Worm (Caenorhabditis elegans): ENCODE results near the gene rps-8.

The rps-8 gene

DNA sequence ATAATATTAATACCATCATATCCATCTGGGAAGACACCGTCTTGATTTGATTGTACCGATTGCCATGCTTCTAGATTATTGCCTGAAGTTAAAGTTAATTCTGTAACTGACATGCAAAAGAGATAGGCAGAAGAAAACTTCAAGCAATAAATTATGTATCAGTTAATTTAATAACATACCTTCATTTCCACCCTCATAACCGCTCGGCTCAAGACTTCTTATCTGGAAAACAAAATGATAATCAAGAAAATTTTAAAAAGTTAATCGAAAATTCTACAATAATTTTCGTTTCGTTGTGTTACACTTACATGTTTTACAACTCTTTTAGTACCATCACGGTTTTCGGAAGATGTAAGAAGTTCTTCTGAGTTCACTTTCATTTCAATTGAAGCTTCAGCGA, 28.5 kb upstream of the rps-8 start:
- TF ChIP-seq pqm-1 (tag; optimal IDR thresholded peaks at IDR 0.05) = no peak
- no peak for TF ChIP-seq spr-3 (GFP tag; optimal IDR thresholded peaks at IDR 0.05)
- TF ChIP-seq unc-62 (GFP tag; optimal IDR thresholded peaks at IDR 0.05 in 1 of 2) = peak in 1 of 2 experiments; percentile 86
- no peak for TF ChIP-seq unc-62 (tag; optimal IDR thresholded peaks at IDR 0.05)
- no peak for TF ChIP-seq lsy-2 (tag; optimal IDR thresholded peaks at IDR 0.05)
- no peak for TF ChIP-seq ceh-82 (tag; optimal IDR thresholded peaks at IDR 0.05)

DNA sequence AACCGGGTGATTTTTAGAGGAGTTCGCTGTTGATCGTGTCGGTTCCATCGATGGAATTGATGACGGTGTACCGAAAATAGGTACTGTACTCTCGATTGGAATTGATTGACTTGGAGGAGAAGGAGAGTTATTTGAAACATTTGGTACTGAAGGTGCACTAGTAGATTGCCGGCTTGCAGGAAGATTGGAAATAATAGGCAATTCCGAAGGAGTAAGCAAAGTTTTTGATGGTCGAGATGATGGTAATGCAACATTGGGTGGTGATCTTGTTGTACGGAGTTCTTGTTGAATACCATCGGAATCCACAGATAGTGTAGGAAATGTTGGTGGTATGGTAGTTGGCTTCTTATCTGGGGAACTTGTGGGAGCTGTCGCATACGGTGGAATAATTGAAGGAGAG, 25.4 kb upstream of the rps-8 start:
- peak; percentile 96 for TF ChIP-seq aha-1 (tag)
- no peak for TF ChIP-seq nhr-42 (GFP tag; IDR thresholded peaks at IDR 0.05)

DNA sequence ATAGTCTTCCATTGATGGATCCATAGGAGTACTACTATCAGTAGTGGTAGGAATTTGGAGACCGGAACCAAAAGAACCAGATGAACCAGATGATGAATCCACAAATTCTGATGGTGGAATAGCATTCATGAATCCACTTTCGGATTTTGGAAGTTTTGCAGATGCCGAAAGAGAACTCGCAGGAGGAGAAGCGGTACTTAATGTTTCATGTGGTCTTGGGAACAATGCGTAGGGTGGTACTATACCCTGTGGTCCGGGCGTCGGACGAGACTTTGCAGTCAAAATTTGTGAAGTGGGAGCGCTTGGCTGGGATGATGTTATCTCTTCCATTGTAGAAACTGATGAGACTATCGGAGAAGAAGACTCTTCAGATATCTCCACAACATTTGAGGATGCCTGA, 24.4 kb upstream of the rps-8 start:
- TF ChIP-seq zag-1 (tag; optimal IDR thresholded peaks at IDR 0.05) (no peak), lin-15B (tag; optimal IDR thresholded peaks at IDR 0.05) (no peak), nhr-11 (tag; optimal IDR thresholded peaks at IDR 0.05) (no peak), tag-97 (GFP tag; IDR thresholded peaks at IDR 0.05) (no peak), aha-1 (tag) (peak; percentile 95), egl-43 (GFP tag; IDR thresholded peaks at IDR 0.05) (no peak), Y48G9A.11 (GFP tag; IDR thresholded peaks at IDR 0.05) (no peak), duxl-1 (tag; optimal IDR thresholded peaks at IDR 0.05; ENCODE audit: poor library complexity) (no peak), ztf-7 (tag; optimal IDR thresholded peaks at IDR 0.05) (no peak), unc-62 (GFP tag; optimal IDR thresholded peaks at IDR 0.05 in 1 of 2) (peak in 1 of 2 experiments; percentile 70), unc-62 (tag; optimal IDR thresholded peaks at IDR 0.05) (no peak)

DNA sequence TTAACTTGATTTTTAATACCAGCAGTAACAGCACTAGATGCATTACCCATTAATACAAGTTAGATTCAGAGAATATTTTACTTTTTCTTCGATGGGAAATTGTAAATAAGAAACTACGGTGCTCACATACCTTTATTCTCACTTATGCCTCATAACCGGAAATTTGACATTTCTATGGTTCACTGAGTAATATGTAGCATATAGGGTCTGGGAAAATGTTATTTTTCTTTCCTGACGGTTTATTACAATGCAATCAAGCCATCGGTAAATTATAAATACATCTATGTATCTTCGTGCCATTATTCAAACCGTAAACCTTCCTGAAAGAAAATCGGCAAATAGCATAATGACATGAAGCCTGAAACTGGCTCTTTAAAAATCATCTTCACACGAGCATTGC, 19.0 kb upstream of the rps-8 start, which contains the start of gene ocr-4:
Gene ocr-4, minus strand, starts transcription at position 101 of the 400 bp plus-strand sequence.
- TF ChIP-seq Y5F2A.4 (GFP tag; optimal IDR thresholded peaks at IDR 0.05) (no peak), pqm-1 (tag; optimal IDR thresholded peaks at IDR 0.05) (no peak), spr-3 (GFP tag; optimal IDR thresholded peaks at IDR 0.05) (no peak), hmg-1.1 (GFP tag; IDR thresholded peaks at IDR 0.05) (no peak), snpc-4 (tag; optimal IDR thresholded peaks at IDR 0.05) (no peak), hlh-11 (tag; optimal IDR thresholded peaks at IDR 0.05) (no peak), ceh-28 (tag; optimal IDR thresholded peaks at IDR 0.05) (no peak), mep-1 (tag; optimal IDR thresholded peaks at IDR 0.05) (no peak), skn-1 (tag; optimal IDR thresholded peaks at IDR 0.05) (no peak), dmd-8 (GFP tag; IDR thresholded peaks at IDR 0.05) (no peak), sdz-12 (GFP tag; optimal IDR thresholded peaks at IDR 0.05) (no peak), vab-7 (GFP tag; IDR thresholded peaks at IDR 0.05) (no peak), daf-16 (GFP tag; optimal IDR thresholded peaks at IDR 0.05) (no peak), daf-16 (tag; optimal IDR thresholded peaks at IDR 0.05) (no peak), attf-4 (tag; optimal IDR thresholded peaks at IDR 0.05) (no peak), ceh-82 (tag; optimal IDR thresholded peaks at IDR 0.05) (no peak), D1046.2 (GFP tag; IDR thresholded peaks at IDR 0.05) (no peak), jun-1 (tag; optimal IDR thresholded peaks at IDR 0.05) (no peak), unc-39 (tag; optimal IDR thresholded peaks at IDR 0.05) (no peak), nhr-76 (tag; optimal IDR thresholded peaks at IDR 0.05) (no peak), zip-2 (tag; optimal IDR thresholded peaks at IDR 0.05) (no peak)

DNA sequence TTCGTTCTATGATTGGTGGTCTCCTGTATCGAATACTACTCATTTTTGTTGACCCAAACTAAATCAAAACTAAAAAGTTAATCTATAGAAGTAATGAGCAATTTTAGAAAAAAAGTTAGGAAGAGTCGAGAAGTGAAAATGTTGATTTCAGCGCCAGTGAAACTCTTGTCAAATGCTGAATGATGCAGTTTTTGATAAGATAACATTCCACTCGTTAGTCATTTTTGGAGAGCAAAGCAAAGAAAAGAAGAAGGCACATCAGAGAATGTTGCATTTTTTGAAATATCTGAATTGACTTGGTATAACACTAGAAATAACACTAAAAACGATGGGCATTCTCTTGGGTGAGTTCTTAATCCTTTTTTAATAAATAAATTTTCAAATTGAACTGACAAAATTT, 15.3 kb upstream of the rps-8 start, which contains the start of gene sqst-2:
Gene sqst-2, minus strand, starts transcription at position 58 of the 400 bp plus-strand sequence.
- TF ChIP-seq lsy-2 (tag; optimal IDR thresholded peaks at IDR 0.05) (no peak), ceh-44 (GFP tag; IDR thresholded peaks at IDR 0.05) (no peak), tra-1 (GFP tag; IDR thresholded peaks at IDR 0.05) (no peak), hmg-1.1 (GFP tag; IDR thresholded peaks at IDR 0.05) (no peak), lin-1 (GFP tag; IDR thresholded peaks at IDR 0.05) (no peak), egl-27 (tag; optimal IDR thresholded peaks at IDR 0.05) (no peak), cey-2 (tag; optimal IDR thresholded peaks at IDR 0.05; ENCODE audit: borderline replicate concordance, insufficient read depth) (no peak), lin-38 (GFP tag; IDR thresholded peaks at IDR 0.05) (no peak), mdl-1 (tag; optimal IDR thresholded peaks at IDR 0.05) (no peak), pqm-1 (tag; optimal IDR thresholded peaks at IDR 0.05) (peak; percentile 80), dmd-6 (GFP tag; IDR thresholded peaks at IDR 0.05) (peak; percentile 6; the same call in 1 of the 2 replicates), nhr-28 (tag; optimal IDR thresholded peaks at IDR 0.05) (peak; percentile 33), unc-39 (tag; optimal IDR thresholded peaks at IDR 0.05) (no peak)

Measured in whole organism, L4 larva.